Fruit fly (Drosophila melanogaster): Measurements from ENCODE around the gene Polr2L.

Gene Polr2L

DNA sequence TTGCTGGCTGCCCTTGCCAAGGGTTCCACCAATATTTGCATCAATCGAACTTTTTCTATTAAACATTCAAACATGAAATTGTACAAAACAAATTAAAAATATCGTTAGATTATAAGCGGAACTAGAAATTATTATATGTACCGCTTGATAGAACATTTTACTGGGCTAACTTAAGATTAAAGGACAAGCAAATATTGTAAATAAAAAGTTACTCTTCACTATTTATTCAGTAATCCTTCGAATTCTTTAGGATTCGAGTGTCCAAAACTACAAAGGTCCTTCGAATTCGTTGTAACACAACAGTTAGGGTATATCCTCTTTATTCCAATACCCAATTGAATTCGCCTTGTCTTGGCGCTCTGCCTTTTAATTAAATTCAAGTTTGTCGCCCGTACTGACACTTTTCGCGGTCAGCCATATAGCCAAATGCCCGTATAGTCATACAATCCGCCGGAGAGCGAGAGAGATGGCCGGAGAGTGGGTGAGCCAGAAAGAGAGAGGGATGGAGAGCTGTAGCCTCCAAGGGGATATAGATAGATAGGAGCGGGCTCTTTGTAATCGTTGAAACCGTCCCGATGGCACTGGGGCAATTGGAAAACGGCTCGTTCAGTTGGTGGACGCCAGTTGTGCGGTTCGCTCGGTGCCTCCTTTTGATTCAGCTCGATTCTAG lies 49.6 kb upstream of the Polr2L start (continued):
- TF ChIP-seq CG13424 (tag; optimal IDR thresholded peaks at IDR 0.05) (peak; percentile 16), CG13296 (GFP tag; optimal IDR thresholded peaks at IDR 0.05) (no peak), slbo (GFP tag; IDR thresholded peaks at IDR 0.05) (no peak), sob (GFP tag; IDR thresholded peaks at IDR 0.05) (0 out of 2 replicates have a peak, but pooled peaks have one; percentile 10), kni (GFP tag; optimal IDR thresholded peaks at IDR 0.05) (no peak), nmo (GFP tag; optimal IDR thresholded peaks at IDR 0.05) (peak; percentile 24), pfk (GFP tag; optimal IDR thresholded peaks at IDR 0.05) (no peak), Nf-YC (tag; optimal IDR thresholded peaks at IDR 0.05) (peak; percentile 35), her (GFP tag; optimal IDR thresholded peaks at IDR 0.05) (no peak), CG10431 (GFP tag; optimal IDR thresholded peaks at IDR 0.05) (no peak), Rfx (GFP tag; IDR thresholded peaks at IDR 0.05) (peak; percentile 38; the same call in 1 of the 2 replicates), CG11504 (tag; optimal IDR thresholded peaks at IDR 0.05) (peak; percentile 8), dysf (GFP tag; IDR thresholded peaks at IDR 0.05) (peak; percentile 30; the same call in 1 of the 3 replicates), CG10274 (GFP tag; optimal IDR thresholded peaks at IDR 0.05) (no peak), grau (tag; optimal IDR thresholded peaks at IDR 0.05) (peak; percentile 34), prd (optimal IDR thresholded peaks at IDR 0.05) (no peak), prd (GFP tag; IDR thresholded peaks at IDR 0.05) (no peak), CG32532 (GFP tag; IDR thresholded peaks at IDR 0.05) (peak; percentile 32; the same call in 1 of the 2 replicates), CG34224 (GFP tag; IDR thresholded peaks at IDR 0.05; ENCODE audit: partially characterized antibody) (peak; percentile 14; the same call in 1 of the 3 replicates), CG10543 (GFP tag; optimal IDR thresholded peaks at IDR 0.05) (peak; percentile 10), repo (GFP tag; optimal IDR thresholded peaks at IDR 0.05) (no peak), row (GFP tag; IDR thresholded peaks at IDR 0.05) (0 out of 3 replicates have a peak, but pooled peaks have one; percentile 13), bab2 (GFP tag; optimal IDR thresholded peaks at IDR 0.05) (no peak), Med (GFP tag) (no peak)

- TF ChIP-seq phol (tag; optimal IDR thresholded peaks at IDR 0.05) = no peak
- no peak for TF ChIP-seq ftz-f1 (GFP tag; optimal IDR thresholded peaks at IDR 0.05)
- TF ChIP-seq amos (GFP tag; IDR thresholded peaks at IDR 0.05; ENCODE audit: partially characterized antibody) = no peak
- TF ChIP-seq onecut (GFP tag; IDR thresholded peaks at IDR 0.05) = peak; percentile 84
- TF ChIP-seq yki (optimal IDR thresholded peaks at IDR 0.05) = no peak
- TF ChIP-seq CG5245 (GFP tag; optimal IDR thresholded peaks at IDR 0.05) = no peak
- no peak for TF ChIP-seq YL-1 (GFP tag; optimal IDR thresholded peaks at IDR 0.05)
- TF ChIP-seq Fer2 (tag; optimal IDR thresholded peaks at IDR 0.05) = no peak
- no peak for TF ChIP-seq CG17568 (GFP tag; optimal IDR thresholded peaks at IDR 0.05)
- TF ChIP-seq sr (GFP tag; IDR thresholded peaks at IDR 0.05) = no peak
- no peak for TF ChIP-seq CG13894 (tag; optimal IDR thresholded peaks at IDR 0.05)
- TF ChIP-seq gce (GFP tag; IDR thresholded peaks at IDR 0.05) = no peak
- TF ChIP-seq CG10267 (tag; optimal IDR thresholded peaks at IDR 0.05) = no peak
- TF ChIP-seq sna (GFP tag; IDR thresholded peaks at IDR 0.05; ENCODE audit: partially characterized antibody) = no peak
- TF ChIP-seq CG4854 (GFP tag; optimal IDR thresholded peaks at IDR 0.05) = no peak
- peak; percentile 50 for TF ChIP-seq abd-A (tag; optimal IDR thresholded peaks at IDR 0.05)
- no peak for TF ChIP-seq B-H2 (GFP tag; optimal IDR thresholded peaks at IDR 0.05)
- TF ChIP-seq CG10274 (GFP tag; optimal IDR thresholded peaks at IDR 0.05) = no peak
- TF ChIP-seq chinmo (GFP tag; IDR thresholded peaks at IDR 0.05; ENCODE audit: partially characterized antibody) = 0 out of 4 replicates have a peak, but pooled peaks have one; percentile 6
- TF ChIP-seq repo (GFP tag; optimal IDR thresholded peaks at IDR 0.05) = no peak
- no peak for TF ChIP-seq CG11695 (GFP tag; IDR thresholded peaks at IDR 0.05)
- no peak for TF ChIP-seq Six4 (GFP tag; optimal IDR thresholded peaks at IDR 0.05)
- TF ChIP-seq crol (GFP tag; IDR thresholded peaks at IDR 0.05) = no peak
- TF ChIP-seq Stat92E (GFP tag; optimal IDR thresholded peaks at IDR 0.05) = no peak
These were observed 45.6 kb upstream of the Polr2L start for dm6 chr3R:24671662-24672061.

All from whole organism, embryonic.